Worm (Caenorhabditis elegans): ENCODE measurements around the gene C46E10.8.

C46E10.8 gene

DNA sequence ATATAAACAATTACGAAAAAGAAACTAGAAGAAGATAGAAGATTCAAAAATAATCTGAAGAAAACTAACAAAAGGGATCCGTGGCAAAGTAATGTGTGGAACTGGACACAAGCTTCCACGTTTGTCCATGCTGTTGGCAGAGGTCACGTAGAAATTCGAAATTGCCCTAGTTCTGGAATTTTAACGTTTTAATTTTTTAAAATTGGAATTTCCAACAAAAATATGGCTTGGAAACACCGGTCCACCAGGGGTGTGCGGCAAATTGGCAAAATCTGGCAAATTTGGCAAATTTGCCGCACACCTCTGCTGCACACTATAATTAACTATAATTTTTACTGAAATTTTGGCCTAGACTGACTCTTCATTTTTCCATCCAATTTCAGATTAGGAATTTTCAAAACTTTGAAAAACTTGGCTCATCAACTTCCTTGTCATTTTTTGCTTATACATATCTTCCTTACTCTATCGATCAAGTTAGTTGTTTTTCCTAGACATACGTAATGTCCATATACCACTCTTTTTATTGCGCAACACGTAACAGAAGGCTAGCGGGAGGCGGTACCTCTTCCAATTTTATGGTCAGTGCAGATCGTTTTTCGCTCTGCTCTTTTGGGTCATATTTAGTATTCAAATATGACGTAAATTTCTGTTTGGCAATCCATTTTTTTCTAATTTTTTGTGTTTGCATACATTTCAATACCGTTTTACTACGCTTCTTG is 46.4 kb downstream of the C46E10.8 start, which contains the start of gene F19B10.10:
TSS of gene F19B10.10 (minus strand) at position 51 of the 719 bp plus-strand sequence.
- TF ChIP-seq lin-38 (GFP tag; IDR thresholded peaks at IDR 0.05) = no peak
- TF ChIP-seq lsy-2 (tag; optimal IDR thresholded peaks at IDR 0.05) = no peak
- no peak for TF ChIP-seq F26F4.8 (GFP tag; conservative IDR thresholded peaks at IDR 0.05)
- TF ChIP-seq hlh-11 (tag; optimal IDR thresholded peaks at IDR 0.05) = no peak
- TF ChIP-seq aly-2 (tag; optimal IDR thresholded peaks at IDR 0.05) = no peak
- no peak for TF ChIP-seq ztf-7 (tag; optimal IDR thresholded peaks at IDR 0.05)
- no peak for TF ChIP-seq mxl-2 (GFP tag; conservative IDR thresholded peaks at IDR 0.05)
- no peak for TF ChIP-seq F37D6.2 (tag; optimal IDR thresholded peaks at IDR 0.05)
- no peak for TF ChIP-seq F49E8.2 (tag; optimal IDR thresholded peaks at IDR 0.05; ENCODE audit: borderline replicate concordance)
- TF ChIP-seq dmd-8 (GFP tag; IDR thresholded peaks at IDR 0.05) = no peak
- no peak for TF ChIP-seq fkh-10 (GFP tag; optimal IDR thresholded peaks at IDR 0.05)
- TF ChIP-seq D1046.2 (GFP tag; IDR thresholded peaks at IDR 0.05) = no peak
- TF ChIP-seq vab-7 (GFP tag; IDR thresholded peaks at IDR 0.05) = no peak
- TF ChIP-seq mes-2 (tag; optimal IDR thresholded peaks at IDR 0.05; ENCODE audit: poor library complexity, severe bottlenecking) = no peak
- TF ChIP-seq dmd-9 (GFP tag; IDR thresholded peaks at IDR 0.05) = no peak
- TF ChIP-seq rbr-2 (tag; optimal IDR thresholded peaks at IDR 0.05) = no peak
- TF ChIP-seq unc-39 (tag; optimal IDR thresholded peaks at IDR 0.05) = no peak
- no peak for TF ChIP-seq nhr-6 (tag; optimal IDR thresholded peaks at IDR 0.05)

- TF ChIP-seq dmd-6 (GFP tag; IDR thresholded peaks at IDR 0.05) = no peak
Observed at ce11 chrII:3680366-3680765, 47.5 kb downstream of the C46E10.8 start.

- peak in 1 of 2 experiments; percentile 92 for TF ChIP-seq unc-62 (GFP tag; optimal IDR thresholded peaks at IDR 0.05 in 1 of 2)
- TF ChIP-seq unc-62 (tag; optimal IDR thresholded peaks at IDR 0.05) = no peak
- TF ChIP-seq mdl-1 (tag; optimal IDR thresholded peaks at IDR 0.05) = no peak
Observed at ce11 chrII:3678978-3679377, 48.9 kb downstream of the C46E10.8 start.

All from whole organism, L4 larva.